Worm (Caenorhabditis elegans): ENCODE data around the gene nhr-18.

DNA sequence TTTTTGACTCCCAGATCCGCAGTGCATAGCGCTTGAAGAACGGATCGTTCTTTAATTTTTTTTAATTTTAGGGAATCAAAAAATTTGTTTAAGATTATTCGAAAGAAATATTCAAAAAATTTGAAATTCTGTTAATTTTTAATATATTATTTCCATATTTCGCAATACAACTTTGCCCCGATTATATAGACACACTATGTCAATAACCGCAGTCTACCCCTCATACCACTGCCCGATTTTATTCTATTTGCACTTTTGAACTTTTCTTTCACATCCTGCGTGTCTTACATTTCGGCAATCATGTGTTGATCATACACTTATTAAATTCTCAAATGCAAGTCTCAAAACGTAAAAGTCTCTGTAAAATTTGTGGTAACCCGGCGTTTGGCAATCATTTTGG lies 8.2 kb upstream of the nhr-18 start, which contains the start of gene nhr-56:
- TF ChIP-seq him-1 (tag; optimal IDR thresholded peaks at IDR 0.05), result no peak
- no peak for TF ChIP-seq dao-5 (tag; optimal IDR thresholded peaks at IDR 0.05)
- TF ChIP-seq W03F9.2 (tag; optimal IDR thresholded peaks at IDR 0.05), result no peak
